Worm (Caenorhabditis elegans): ENCODE data around the gene D1086.7.

- no peak for TF ChIP-seq R02D3.7 (tag; optimal IDR thresholded peaks at IDR 0.05)
- no peak for TF ChIP-seq aly-2 (tag; optimal IDR thresholded peaks at IDR 0.05)
- no peak for TF ChIP-seq snpc-4 (tag; optimal IDR thresholded peaks at IDR 0.05)
- TF ChIP-seq vab-7 (GFP tag; IDR thresholded peaks at IDR 0.05), result no peak
- TF ChIP-seq ceh-62 (tag; optimal IDR thresholded peaks at IDR 0.05), result no peak
- TF ChIP-seq sdz-12 (GFP tag; optimal IDR thresholded peaks at IDR 0.05), result no peak
- no peak for TF ChIP-seq nhr-237 (tag; optimal IDR thresholded peaks at IDR 0.05)
- no peak for TF ChIP-seq nhr-76 (tag; optimal IDR thresholded peaks at IDR 0.05)
- TF ChIP-seq jun-1 (tag; optimal IDR thresholded peaks at IDR 0.05), result no peak
- TF ChIP-seq lsy-2 (tag; optimal IDR thresholded peaks at IDR 0.05), result no peak
- TF ChIP-seq gei-8 (GFP tag; optimal IDR thresholded peaks at IDR 0.05), result no peak
- no peak for TF ChIP-seq tra-1 (GFP tag; IDR thresholded peaks at IDR 0.05)
- TF ChIP-seq nhr-28 (tag; optimal IDR thresholded peaks at IDR 0.05), result no peak
- no peak for TF ChIP-seq dve-1 (tag; optimal IDR thresholded peaks at IDR 0.05; ENCODE audit: insufficient read depth)
These were observed 6.4 kb downstream of the D1086.7 start, which contains the start of the genes D1086.5 and him-5 for ce11 chrV:14090309-14090967.
